Worm (Caenorhabditis elegans) whole organism, L4 larva: ENCODE results near the gene Y75B8A.44.

ENCODE experiments used
- F10B5.3 ChIP-seq: sonication (generic microtip); optimal IDR thresholded peaks from 2 replicates; lab custom pipeline; 2016; ENCODE audit warnings: mild to moderate bottlenecking, missing genetic modification characterization, missing compliant biosample characterization
- F49E8.2 ChIP-seq: sonication (generic microtip); optimal IDR thresholded peaks from 2 replicates; lab custom pipeline; 2016; ENCODE audit warnings: missing compliant biosample characterization, mild to moderate bottlenecking, missing genetic modification characterization, borderline replicate concordance
- R02D3.7 ChIP-seq: fragments of 150-350 bp; sonication (generic microtip); optimal IDR thresholded peaks from 3 replicates; lab custom pipeline; 2014; ENCODE audit warnings: missing biosample characterization, missing genetic modification characterization
- Y105C5A.15 ChIP-seq: fragments of 200-800 bp; sonication (Bioruptor generic); IDR thresholded peaks from 2 replicates; pipeline ENCODE4 v1.3.6; 2022; ENCODE audit warnings: missing genetic modification characterization, missing compliant biosample characterization
- aha-1 ChIP-seq: fragments of 150-350 bp; peaks from one replicate; lab custom pipeline; 2014; ENCODE audit warnings: missing biosample characterization, missing genetic modification characterization
- attf-4 ChIP-seq: sonication (generic microtip); optimal IDR thresholded peaks from 3 replicates; lab custom pipeline; 2017; ENCODE audit warnings: missing biosample characterization, missing genetic modification characterization
- ceh-20 ChIP-seq: fragments of 200-800 bp; sonication (Bioruptor generic); IDR thresholded peaks from 2 replicates; pipeline ENCODE4 v1.3.6; 2022; ENCODE audit warnings: missing genetic modification reagents, missing genetic modification characterization, missing compliant biosample characterization
- ceh-32 ChIP-seq: sonication (generic microtip); optimal IDR thresholded peaks from 2 replicates; lab custom pipeline; 2016; ENCODE audit warnings: mild to moderate bottlenecking, missing genetic modification characterization, missing compliant biosample characterization; ENCODE audit not compliant: poor library complexity
- ceh-82 ChIP-seq: sonication (generic microtip); optimal IDR thresholded peaks from 2 replicates; lab custom pipeline; 2017; ENCODE audit warnings: missing biosample characterization, missing genetic modification characterization
- ces-1 ChIP-seq: fragments of 150-350 bp; sonication (generic microtip); optimal IDR thresholded peaks from 4 replicates; lab custom pipeline; 2014; ENCODE audit warnings: missing biosample characterization, missing genetic modification reagents, missing genetic modification characterization
- dmd-8 ChIP-seq: fragments of 200-800 bp; sonication (Bioruptor generic); IDR thresholded peaks from 2 replicates; pipeline ENCODE4 v1.3.6; 2022; ENCODE audit warnings: missing genetic modification characterization, missing compliant biosample characterization
- egl-43 ChIP-seq: fragments of 200-800 bp; sonication (Bioruptor generic); IDR thresholded peaks from 2 replicates; pipeline ENCODE4 v1.3.6; 2022; ENCODE audit warnings: missing genetic modification reagents, missing genetic modification characterization, missing compliant biosample characterization
- fkh-10 ChIP-seq: fragments of 150-350 bp; optimal IDR thresholded peaks from 2 replicates; lab custom pipeline; 2014; ENCODE audit warnings: missing biosample characterization, missing genetic modification reagents, missing genetic modification characterization
- lin-13 ChIP-seq: fragments of 150-350 bp; optimal IDR thresholded peaks from 2 replicates; lab custom pipeline; 2014; ENCODE audit warnings: missing biosample characterization, missing genetic modification reagents, missing genetic modification characterization
- lin-29 ChIP-seq: fragments of 200-800 bp; sonication (Bioruptor generic); IDR thresholded peaks from 2 replicates; pipeline ENCODE4 v1.3.6; 2022; ENCODE audit warnings: missing genetic modification reagents, missing genetic modification characterization, missing compliant biosample characterization
- lin-39 ChIP-seq: fragments of 150-350 bp; optimal IDR thresholded peaks from 2 replicates; lab custom pipeline; 2014; ENCODE audit warnings: missing biosample characterization, missing genetic modification reagents, missing genetic modification characterization
- lir-3 ChIP-seq: sonication (generic microtip); optimal IDR thresholded peaks from 2 replicates; lab custom pipeline; 2016; ENCODE audit warnings: mild to moderate bottlenecking, missing genetic modification characterization, missing compliant biosample characterization
- madf-5 ChIP-seq, 2 experiments: fragments of 200-800 bp; sonication (Bioruptor generic); IDR thresholded peaks; 2 replicates each; pipeline ENCODE4 v1.3.6; 2022; ENCODE audit warnings: missing compliant biosample characterization in 2 of 2, missing genetic modification characterization in 2 of 2
- mdl-1 ChIP-seq, 2 experiments: fragments of 150-350 bp in 1 of 2; sonication (generic microtip) in 1 of 2; optimal IDR thresholded peaks; 2 replicates each; lab custom pipeline; 2014 to 2017; ENCODE audit warnings: missing biosample characterization in 2 of 2, missing genetic modification characterization in 2 of 2
- mep-1 ChIP-seq: fragments of 150-350 bp; sonication (generic microtip); optimal IDR thresholded peaks from 3 replicates; lab custom pipeline; 2014; ENCODE audit warnings: missing biosample characterization, missing genetic modification characterization
- mxl-2 ChIP-seq: fragments of 200-800 bp; sonication (Bioruptor generic); conservative IDR thresholded peaks from 2 replicates; pipeline ENCODE4 v1.3.6; 2022; ENCODE audit warnings: missing genetic modification reagents, missing genetic modification characterization, missing compliant biosample characterization
- nhr-10 ChIP-seq: fragments of 150-350 bp; optimal IDR thresholded peaks from 2 replicates; lab custom pipeline; 2014; ENCODE audit warnings: missing biosample characterization, missing genetic modification characterization
- nhr-102 ChIP-seq: sonication (generic microtip); optimal IDR thresholded peaks from 2 replicates; lab custom pipeline; 2016; ENCODE audit warnings: mild to moderate bottlenecking, missing genetic modification characterization, moderate library complexity, missing compliant biosample characterization
- nhr-42 ChIP-seq: fragments of 200-800 bp; sonication (Bioruptor generic); IDR thresholded peaks from 2 replicates; pipeline ENCODE4 v1.3.6; 2022; ENCODE audit warnings: missing genetic modification characterization, missing compliant biosample characterization
- nhr-76 ChIP-seq: fragments of 150-350 bp; optimal IDR thresholded peaks from 2 replicates; lab custom pipeline; 2014; ENCODE audit warnings: missing biosample characterization, missing genetic modification characterization
- pha-4 ChIP-seq, 2 experiments: fragments of 150-350 bp in 1 of 2; fragments of 200-800 bp in 1 of 2; sonication (Bioruptor generic) in 1 of 2; IDR thresholded peaks in 1 of 2; optimal IDR thresholded peaks in 1 of 2; 2 replicates each; pipeline versions ENCODE4 v1.3.6 to Lab custom; 2014 to 2022; ENCODE audit warnings: missing genetic modification characterization in 2 of 2, missing genetic modification reagents in 2 of 2, missing biosample characterization in 1 of 2, missing compliant biosample characterization in 1 of 2
- php-3 ChIP-seq: fragments of 200-800 bp; sonication (Bioruptor generic); IDR thresholded peaks from 2 replicates; pipeline ENCODE4 v1.3.6; 2022; ENCODE audit warnings: missing genetic modification reagents, missing genetic modification characterization, missing compliant biosample characterization
- pqm-1 ChIP-seq: sonication (generic microtip); optimal IDR thresholded peaks from 2 replicates; lab custom pipeline; 2017; ENCODE audit warnings: missing biosample characterization, missing genetic modification characterization
- sdz-12 ChIP-seq: fragments of 200-800 bp; sonication (Bioruptor generic); optimal IDR thresholded peaks from 2 replicates; lab custom pipeline; 2018; ENCODE audit warnings: mild to moderate bottlenecking, missing genetic modification characterization, missing compliant biosample characterization
- set-16 ChIP-seq: fragments of 200-800 bp; sonication (Bioruptor generic); IDR thresholded peaks from 2 replicates; pipeline ENCODE4 v1.3.6; 2022; ENCODE audit warnings: missing genetic modification reagents, missing genetic modification characterization, missing compliant biosample characterization
- skn-1 ChIP-seq: fragments of 150-350 bp; optimal IDR thresholded peaks from 2 replicates; lab custom pipeline; 2014; ENCODE audit warnings: missing biosample characterization, missing genetic modification characterization
- unc-62 ChIP-seq, 3 experiments: fragments of 150-350 bp in 1 of 3; sonication (generic microtip); optimal IDR thresholded peaks in 2 of 3; peaks in 1 of 3; 1 replicate in 1 of 3; 2 replicates in 2 of 3; lab custom pipeline; 2014 to 2017; ENCODE audit warnings: missing biosample characterization in 3 of 3, missing genetic modification characterization in 3 of 3, missing genetic modification reagents in 3 of 3, missing genotype in 1 of 3
- zag-1 ChIP-seq: fragments of 150-350 bp; optimal IDR thresholded peaks from 2 replicates; lab custom pipeline; 2014; ENCODE audit warnings: missing biosample characterization, missing genetic modification characterization
- ztf-11 ChIP-seq: fragments of 150-350 bp; optimal IDR thresholded peaks from 2 replicates; lab custom pipeline; 2014; ENCODE audit warnings: missing biosample characterization, missing genetic modification characterization

Gene Y75B8A.44

DNA sequence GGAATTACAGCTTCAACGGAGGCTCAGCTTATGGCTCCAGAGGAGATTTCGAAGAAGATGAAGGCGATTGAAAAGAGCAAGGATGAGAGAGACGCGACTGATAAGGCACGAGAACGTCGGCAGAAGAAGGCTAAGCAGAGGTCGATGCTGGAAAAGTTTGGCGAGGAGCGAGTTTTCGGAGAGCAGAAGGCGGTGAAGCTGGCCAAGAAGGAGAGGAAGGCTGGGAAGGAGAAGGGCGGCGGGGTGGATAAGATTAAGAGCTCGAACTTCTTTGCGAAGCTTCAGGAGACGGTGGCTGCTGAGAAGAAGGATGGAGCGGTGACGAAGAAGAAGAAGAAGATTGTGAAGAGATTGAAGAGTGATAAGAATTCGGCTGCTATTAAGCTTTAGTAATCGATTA, 35.1 kb upstream of the Y75B8A.44 start:
- TF ChIP-seq set-16 (GFP tag; lab: Robert Waterston, UW) (peak; percentile 81), lin-39 (no peak), egl-43 (GFP tag; lab: Robert Waterston, UW) (0 out of 2 replicates have a peak, but pooled peaks have one; percentile 22)

DNA sequence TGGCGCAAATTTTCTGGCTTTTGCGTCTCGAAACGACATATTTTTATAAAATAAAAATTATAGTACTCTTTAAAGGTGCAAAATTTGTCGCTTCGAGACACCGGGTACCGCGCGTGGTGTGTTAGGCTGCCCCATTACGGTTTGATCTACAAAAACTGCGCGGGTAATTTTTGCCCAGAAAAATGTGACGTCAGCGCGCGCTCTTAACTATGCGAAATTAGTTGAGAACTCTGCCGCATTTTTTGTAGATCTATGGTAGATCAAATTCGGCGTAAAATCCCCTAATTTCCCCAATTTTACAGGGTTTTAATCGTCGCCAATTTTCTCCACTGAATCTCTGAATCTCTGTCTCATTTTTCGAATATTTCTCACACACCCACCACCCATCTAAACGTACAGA, 33.8 kb upstream of the Y75B8A.44 start, which contains the start of gene Y75B8A.8:
Y75B8A.8 (plus strand) TSS at position 301 of the 400 bp plus-strand sequence.
- no peak for TF ChIP-seq unc-62 (GFP tag; optimal IDR thresholded peaks at IDR 0.05 in 1 of 2; lab: Kevin White, UChicago)
- no peak for TF ChIP-seq unc-62 (tag; optimal IDR thresholded peaks at IDR 0.05; lab: Kevin White, UChicago)
- no peak for TF ChIP-seq ztf-11
- no peak for TF ChIP-seq mep-1 (tag; lab: Kevin White, UChicago)
- no peak for TF ChIP-seq pqm-1
- TF ChIP-seq ceh-32 (tag; lab: Kevin White, UChicago), result no peak
- TF ChIP-seq attf-4, result no peak
- no peak for TF ChIP-seq skn-1 (tag; lab: Kevin White, UChicago)
- no peak for TF ChIP-seq Y105C5A.15 (GFP tag; lab: Robert Waterston, UW)
- TF ChIP-seq lir-3 (tag; lab: Kevin White, UChicago), result no peak
- TF ChIP-seq mxl-2 (GFP tag; lab: Robert Waterston, UW), result no peak
- no peak for TF ChIP-seq mdl-1 (tag; optimal IDR thresholded peaks at IDR 0.05; lab: Kevin White, UChicago)
- TF ChIP-seq F10B5.3 (tag; lab: Kevin White, UChicago), result no peak
- TF ChIP-seq nhr-76 (tag; lab: Kevin White, UChicago), result no peak
- no peak for TF ChIP-seq lin-13 (GFP tag; lab: Kevin White, UChicago)
- no peak for TF ChIP-seq ces-1 (GFP tag; lab: Kevin White, UChicago)
- TF ChIP-seq zag-1 (tag; lab: Kevin White, UChicago), result no peak
- no peak for TF ChIP-seq nhr-10
- no peak for TF ChIP-seq nhr-102 (tag; lab: Kevin White, UChicago)

DNA sequence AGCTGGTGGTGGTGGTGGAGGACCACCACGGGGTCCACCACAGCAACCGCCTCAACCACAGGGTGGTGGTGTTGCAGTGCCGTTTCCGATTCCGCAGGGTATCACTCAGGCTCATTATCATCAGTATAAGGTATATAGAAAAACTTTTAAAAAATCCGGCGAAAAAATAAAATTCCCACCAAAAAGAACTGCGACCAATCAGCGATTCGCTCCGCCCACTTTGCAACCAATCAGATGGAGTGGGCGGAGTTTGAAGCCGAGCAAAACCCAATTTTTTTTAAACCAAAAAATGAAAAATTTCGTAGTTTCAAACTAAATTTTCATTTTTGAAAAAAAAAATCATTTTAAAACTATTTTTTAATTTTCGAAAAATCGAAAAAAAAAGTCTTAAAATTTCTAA, 33.4 kb upstream of the Y75B8A.44 start:
- TF ChIP-seq ceh-20 (no peak), lin-29 (no peak), aha-1 (tag; lab: Kevin White, UChicago) (peak; percentile 54), set-16 (GFP tag; lab: Robert Waterston, UW) (peak; percentile 40; the same call in 1 of the 2 replicates)

DNA sequence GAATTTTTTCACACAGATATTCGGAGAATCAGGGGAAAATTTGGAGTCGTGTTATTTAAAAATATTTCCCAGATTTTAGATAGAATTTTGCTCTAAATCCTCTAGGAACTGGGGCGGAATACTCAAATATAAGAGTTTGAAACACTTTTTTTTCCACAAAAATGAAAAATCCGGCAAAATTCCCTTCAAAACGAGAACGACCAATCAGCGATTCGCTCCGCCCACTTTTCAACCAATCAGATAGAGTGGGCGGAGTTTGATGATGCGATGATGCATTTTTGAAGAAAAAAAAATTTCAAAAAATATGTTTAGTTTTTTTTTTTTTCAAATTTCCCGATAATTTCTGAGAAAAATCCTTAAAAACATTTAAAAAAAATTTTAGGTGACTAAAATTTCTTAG, 29.9 kb upstream of the Y75B8A.44 start:
- TF ChIP-seq ztf-11 (no peak), F49E8.2 (tag; lab: Kevin White, UChicago) (no peak), nhr-42 (GFP tag; lab: Robert Waterston, UW) (no peak), fkh-10 (GFP tag; lab: Kevin White, UChicago) (no peak), dmd-8 (GFP tag; lab: Robert Waterston, UW) (no peak), R02D3.7 (tag; lab: Kevin White, UChicago) (no peak), mep-1 (tag; lab: Kevin White, UChicago) (no peak), madf-5 (GFP tag; IDR thresholded peaks at IDR 0.05; lab: Robert Waterston, UW) (no peak), php-3 (GFP tag; lab: Robert Waterston, UW) (no peak)

DNA sequence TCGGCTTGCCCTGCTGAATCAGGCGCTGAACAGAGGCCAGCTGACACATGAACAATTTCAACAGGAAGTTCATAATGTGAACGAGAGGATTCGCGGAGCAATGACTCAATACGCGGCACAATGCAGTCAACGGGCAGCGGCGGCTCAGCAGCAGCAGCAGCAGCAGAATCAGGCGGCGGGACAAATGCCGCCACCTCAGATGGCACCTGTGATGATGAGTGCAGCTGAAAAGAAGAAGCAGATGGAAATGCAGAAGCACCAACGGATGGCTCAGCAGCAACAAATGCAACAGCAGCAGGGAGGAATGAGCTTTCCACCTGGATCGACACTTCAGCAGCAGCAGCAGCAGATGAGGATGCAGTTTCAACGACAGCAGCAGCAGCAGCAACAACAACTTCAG, 29.0 kb upstream of the Y75B8A.44 start:
- TF ChIP-seq ceh-82 (tag; lab: Kevin White, UChicago), result no peak
- TF ChIP-seq sdz-12 (GFP tag; lab: Kevin White, UChicago), result peak; percentile 14
- TF ChIP-seq set-16 (GFP tag; lab: Robert Waterston, UW), result peak; percentile 84
- TF ChIP-seq pha-4 (GFP tag; IDR thresholded peaks at IDR 0.05; lab: Robert Waterston, UW), result no peak; the same call in 1 of the 2 replicates
- no peak for TF ChIP-seq pha-4 (tag; optimal IDR thresholded peaks at IDR 0.05; lab: Kevin White, UChicago)
